Comparison of ENCODE assay signal across 1 fruit fly cellular context in genomic region chr3L:14515690-14516089, dm6.
TF ChIP-seq lines count a peak whose summit lies in the region.

No protein-coding gene starts in this region.

TF ChIP-seq in whole organism, prepupa, 60 proteins besides CTCF, POLR2A, EP300 and RAD21 (continued from another document):
- TF ChIP-seq CG6276 (GFP tag; optimal IDR thresholded peaks at IDR 0.05; lab: Kevin White, UChicago) = peak; percentile 57
- no peak for TF ChIP-seq CG8319 (GFP tag; optimal IDR thresholded peaks at IDR 0.05; lab: Kevin White, UChicago)
- no peak for TF ChIP-seq CG10631 (GFP tag; optimal IDR thresholded peaks at IDR 0.05; lab: Kevin White, UChicago)
- TF ChIP-seq lz (GFP tag; optimal IDR thresholded peaks at IDR 0.05; lab: Kevin White, UChicago) = no peak
- no peak for TF ChIP-seq CG3032 (tag; optimal IDR thresholded peaks at IDR 0.05; lab: Kevin White, UChicago)
- peak; percentile 2 for TF ChIP-seq CG7368 (GFP tag; optimal IDR thresholded peaks at IDR 0.05; lab: Kevin White, UChicago)
- TF ChIP-seq esn (GFP tag; optimal IDR thresholded peaks at IDR 0.05; lab: Kevin White, UChicago) = no peak
- no peak for TF ChIP-seq pdm3 (GFP tag; optimal IDR thresholded peaks at IDR 0.05; lab: Kevin White, UChicago)
- no peak for TF ChIP-seq CG3919 (GFP tag; optimal IDR thresholded peaks at IDR 0.05; lab: Kevin White, UChicago)
- TF ChIP-seq Ets96B (tag; optimal IDR thresholded peaks at IDR 0.05; lab: Kevin White, UChicago) = no peak
- no peak for TF ChIP-seq Met (GFP tag; optimal IDR thresholded peaks at IDR 0.05; lab: Kevin White, UChicago)
- TF ChIP-seq CG32006 (GFP tag; optimal IDR thresholded peaks at IDR 0.05; lab: Kevin White, UChicago) = peak; percentile 37
- no peak for TF ChIP-seq Blimp-1 (GFP tag; optimal IDR thresholded peaks at IDR 0.05; lab: Kevin White, UChicago)
- TF ChIP-seq CG8632 (GFP tag; optimal IDR thresholded peaks at IDR 0.05; lab: Kevin White, UChicago) = no peak
- TF ChIP-seq CG11762 (GFP tag; optimal IDR thresholded peaks at IDR 0.05; lab: Kevin White, UChicago; ENCODE audit: insufficient read depth) = no peak
- peak; percentile 75 for TF ChIP-seq CG8119 (GFP tag; IDR thresholded peaks at IDR 0.05; lab: Robert Waterston, UW)
